Fruit fly (Drosophila melanogaster): ENCODE results near the gene CG6793.

CG6793 gene

dm6 chr3L:12050629-12051028, 8.4 kb downstream of the CG6793 start (continued):
- peak; percentile 26 for TF ChIP-seq dsx (GFP tag; optimal IDR thresholded peaks at IDR 0.05; ENCODE audit: poor library complexity, severe bottlenecking)
- TF ChIP-seq spab (GFP tag; optimal IDR thresholded peaks at IDR 0.05), result no peak
- TF ChIP-seq CG6163 (GFP tag; IDR thresholded peaks at IDR 0.05), result no peak
- no peak for TF ChIP-seq fd85E (GFP tag; optimal IDR thresholded peaks at IDR 0.05)
- no peak for TF ChIP-seq acj6 (GFP tag; optimal IDR thresholded peaks at IDR 0.05)
- TF ChIP-seq CG8319 (GFP tag; optimal IDR thresholded peaks at IDR 0.05), result no peak
- TF ChIP-seq Sox15 (GFP tag; optimal IDR thresholded peaks at IDR 0.05), result no peak
- TF ChIP-seq CG4318 (GFP tag; optimal IDR thresholded peaks at IDR 0.05), result peak; percentile 7
- no peak for TF ChIP-seq CG11902 (GFP tag; optimal IDR thresholded peaks at IDR 0.05)
- peak; percentile 79 for TF ChIP-seq CG15336 (GFP tag; IDR thresholded peaks at IDR 0.05)
- no peak for TF ChIP-seq Hr38 (GFP tag; optimal IDR thresholded peaks at IDR 0.05)
- peak; percentile 81 for TF ChIP-seq Eip78C (GFP tag)
- TF ChIP-seq CG6808 (GFP tag; optimal IDR thresholded peaks at IDR 0.05), result no peak
- TF ChIP-seq CG10669 (GFP tag; optimal IDR thresholded peaks at IDR 0.05), result peak; percentile 21
- no peak for TF ChIP-seq Sox102F (GFP tag; optimal IDR thresholded peaks at IDR 0.05)
- TF ChIP-seq CG8119 (GFP tag; IDR thresholded peaks at IDR 0.05), result peak; percentile 70; the same call in 2 of the 3 replicates

- TF ChIP-seq CG6808 (GFP tag; optimal IDR thresholded peaks at IDR 0.05) (peak; percentile 28), CG11294 (GFP tag; IDR thresholded peaks at IDR 0.05) (peak; percentile 7; the same call in 1 of the 2 replicates), OdsH (GFP tag; optimal IDR thresholded peaks at IDR 0.05) (peak; percentile 68), Hr38 (GFP tag; optimal IDR thresholded peaks at IDR 0.05) (no peak), CG8632 (GFP tag; optimal IDR thresholded peaks at IDR 0.05) (peak; percentile 55), CG7368 (GFP tag; optimal IDR thresholded peaks at IDR 0.05) (peak; percentile 65), vri (GFP tag; optimal IDR thresholded peaks at IDR 0.05) (peak; percentile 95), salr (GFP tag; optimal IDR thresholded peaks at IDR 0.05) (no peak), CG3919 (GFP tag; optimal IDR thresholded peaks at IDR 0.05) (peak; percentile 83), Eip78C (GFP tag) (peak; percentile 88), CG4318 (GFP tag; optimal IDR thresholded peaks at IDR 0.05) (no peak), Eip93F (GFP tag; optimal IDR thresholded peaks at IDR 0.05) (peak; percentile 64), CG3032 (tag; optimal IDR thresholded peaks at IDR 0.05) (peak; percentile 35), Sox102F (GFP tag; optimal IDR thresholded peaks at IDR 0.05) (peak; percentile 91), CG31627 (GFP tag; optimal IDR thresholded peaks at IDR 0.05) (peak; percentile 93), CG6792 (GFP tag; optimal IDR thresholded peaks at IDR 0.05) (peak; percentile 80), net (GFP tag; optimal IDR thresholded peaks at IDR 0.05) (peak; percentile 44), Hr4 (GFP tag; optimal IDR thresholded peaks at IDR 0.05) (peak; percentile 39), CG15336 (GFP tag; IDR thresholded peaks at IDR 0.05) (peak; percentile 46; the same call in 1 of the 2 replicates), CG16779 (tag; optimal IDR thresholded peaks at IDR 0.05) (peak; percentile 42), achi (GFP tag; optimal IDR thresholded peaks at IDR 0.05) (peak; percentile 64), CG9139 (GFP tag; optimal IDR thresholded peaks at IDR 0.05) (no peak), acj6 (GFP tag; optimal IDR thresholded peaks at IDR 0.05) (peak; percentile 78), Ets96B (tag; optimal IDR thresholded peaks at IDR 0.05) (peak; percentile 27), Eip75B (GFP tag; optimal IDR thresholded peaks at IDR 0.05) (peak; percentile 73), CG11762 (GFP tag; optimal IDR thresholded peaks at IDR 0.05; ENCODE audit: insufficient read depth) (peak; percentile 69), svp (GFP tag) (peak; percentile 96), CG8319 (GFP tag; optimal IDR thresholded peaks at IDR 0.05) (peak; percentile 60), Gug (GFP tag; IDR thresholded peaks at IDR 0.05) (no peak), CG10669 (GFP tag; optimal IDR thresholded peaks at IDR 0.05) (peak; percentile 61), fkh (GFP tag; optimal IDR thresholded peaks at IDR 0.05) (peak; percentile 14), CG6163 (GFP tag; IDR thresholded peaks at IDR 0.05) (peak; percentile 85), ss (GFP tag; optimal IDR thresholded peaks at IDR 0.05) (no peak), Ets21C (GFP tag; optimal IDR thresholded peaks at IDR 0.05) (peak; percentile 88), Smox (GFP tag; optimal IDR thresholded peaks at IDR 0.05) (peak; percentile 87), lz (GFP tag; optimal IDR thresholded peaks at IDR 0.05) (peak; percentile 93), pdm3 (GFP tag; optimal IDR thresholded peaks at IDR 0.05) (peak; percentile 68), Blimp-1 (GFP tag; optimal IDR thresholded peaks at IDR 0.05) (peak; percentile 69), esn (GFP tag; optimal IDR thresholded peaks at IDR 0.05) (peak; percentile 94), CG32006 (GFP tag; optimal IDR thresholded peaks at IDR 0.05) (peak; percentile 58), Hr39 (GFP tag; optimal IDR thresholded peaks at IDR 0.05) (peak; percentile 93), Sox14 (GFP tag; optimal IDR thresholded peaks at IDR 0.05) (peak; percentile 86), dsx (GFP tag; optimal IDR thresholded peaks at IDR 0.05; ENCODE audit: poor library complexity, severe bottlenecking) (peak; percentile 12), spab (GFP tag; optimal IDR thresholded peaks at IDR 0.05) (peak; percentile 16)
Observed at dm6 chr3L:12053695-12054094, 11.5 kb downstream of the CG6793 start.
